Fruit fly (Drosophila melanogaster): ENCODE measurements around the gene CG42404.

DNA sequence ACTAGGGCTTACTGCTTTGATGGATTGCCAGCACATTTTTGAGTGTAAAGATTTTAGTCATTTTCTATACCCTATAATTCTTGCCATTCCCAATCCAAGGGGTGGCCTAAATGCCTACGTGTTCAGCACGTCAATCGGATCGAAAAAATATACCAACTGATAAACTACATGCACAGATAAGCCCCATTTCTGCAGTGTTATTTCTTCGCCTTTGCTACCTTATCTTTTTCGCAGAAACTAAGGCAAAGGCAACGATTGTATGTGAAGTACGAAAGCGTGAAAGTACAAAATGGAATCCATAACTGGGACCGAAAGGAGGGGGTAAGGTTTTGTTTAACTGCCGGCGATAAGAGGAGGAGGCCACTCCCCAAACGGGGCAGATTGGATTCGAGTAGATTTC, 48.0 kb downstream of the CG42404 start:
- TF ChIP-seq insv (optimal IDR thresholded peaks at IDR 0.05) (no peak), ttk (optimal IDR thresholded peaks at IDR 0.05) (no peak), Sin3A (optimal IDR thresholded peaks at IDR 0.05) (no peak), psq (optimal IDR thresholded peaks at IDR 0.05) (no peak), h (optimal IDR thresholded peaks at IDR 0.05) (no peak), Myc (optimal IDR thresholded peaks at IDR 0.05) (no peak)
